Worm (Caenorhabditis elegans) whole organism, L2 larva: Measurements from ENCODE around the gene srbc-59.

Experiments
- R02D3.7 ChIP-seq: fragments of 150-350 bp; optimal IDR thresholded peaks from 2 replicates; lab custom pipeline; 2014; ENCODE audit warnings: missing biosample characterization, missing genetic modification characterization
- Y55F3AM.14 ChIP-seq: fragments of 200-800 bp; sonication (Bioruptor generic); optimal IDR thresholded peaks from 2 replicates; lab custom pipeline; 2018; ENCODE audit warnings: mild to moderate bottlenecking, missing genetic modification characterization, missing compliant biosample characterization
- alr-1 ChIP-seq: fragments of 150-350 bp; optimal IDR thresholded peaks from 2 replicates; lab custom pipeline; 2014; ENCODE audit warnings: missing biosample characterization, missing genetic modification characterization
- aly-2 ChIP-seq: fragments of 150-350 bp; optimal IDR thresholded peaks from 2 replicates; lab custom pipeline; 2014; ENCODE audit warnings: missing biosample characterization, missing genetic modification characterization
- ceh-82 ChIP-seq: fragments of 150-350 bp; optimal IDR thresholded peaks from 2 replicates; lab custom pipeline; 2014; ENCODE audit warnings: missing biosample characterization, missing genetic modification characterization
- elt-3 ChIP-seq: sonication (generic microtip); optimal IDR thresholded peaks from 2 replicates; lab custom pipeline; 2017; ENCODE audit warnings: missing biosample characterization, missing genetic modification characterization
- gmeb-1 ChIP-seq: fragments of 150-350 bp; optimal IDR thresholded peaks from 2 replicates; lab custom pipeline; 2014; ENCODE audit warnings: missing biosample characterization, missing genetic modification characterization
- lsy-2 ChIP-seq, 2 experiments: fragments of 150-350 bp in 1 of 2; sonication (generic microtip) in 1 of 2; optimal IDR thresholded peaks; 2 replicates each; lab custom pipeline; 2014 to 2017; ENCODE audit warnings: missing biosample characterization in 2 of 2, missing genetic modification characterization in 2 of 2
- mdl-1 ChIP-seq, 2 experiments: fragments of 150-350 bp in 1 of 2; sonication (generic microtip) in 1 of 2; optimal IDR thresholded peaks; 2 replicates each; lab custom pipeline; 2017; ENCODE audit warnings: missing biosample characterization in 2 of 2, missing genetic modification characterization in 2 of 2
- nhr-11 ChIP-seq: fragments of 150-350 bp; optimal IDR thresholded peaks from 2 replicates; lab custom pipeline; 2014; ENCODE audit warnings: missing biosample characterization, missing genetic modification characterization
- nhr-237 ChIP-seq: fragments of 150-350 bp; optimal IDR thresholded peaks from 2 replicates; lab custom pipeline; 2014; ENCODE audit warnings: missing biosample characterization, missing genetic modification characterization
- nhr-77 ChIP-seq: fragments of 150-350 bp; optimal IDR thresholded peaks from 2 replicates; lab custom pipeline; 2014; ENCODE audit warnings: missing biosample characterization, missing genetic modification characterization
- unc-62 ChIP-seq: fragments of 150-350 bp; optimal IDR thresholded peaks from 2 replicates; lab custom pipeline; 2014; ENCODE audit warnings: missing biosample characterization, missing genetic modification reagents, missing genetic modification characterization

ce11 chrV:772210-772609 lies 6.2 kb upstream of the srbc-59 start:
- TF ChIP-seq nhr-11 (tag; lab: Kevin White, UChicago) (no peak), nhr-237 (tag; lab: Kevin White, UChicago) (no peak), nhr-77 (no peak), elt-3 (no peak), lsy-2 (tag; optimal IDR thresholded peaks at IDR 0.05; lab: Kevin White, UChicago) (no peak), mdl-1 (tag; optimal IDR thresholded peaks at IDR 0.05; lab: Kevin White, UChicago) (no peak), alr-1 (no peak), unc-62 (GFP tag; lab: Kevin White, UChicago) (no peak), Y55F3AM.14 (GFP tag; lab: Kevin White, UChicago) (no peak), ceh-82 (tag; lab: Kevin White, UChicago) (no peak), R02D3.7 (tag; lab: Kevin White, UChicago) (no peak), aly-2 (tag; lab: Kevin White, UChicago) (no peak), gmeb-1 (tag; lab: Kevin White, UChicago) (no peak)
